Worm (Caenorhabditis elegans): ENCODE measurements around the gene Y9C9A.5.

Gene Y9C9A.5

DNA sequence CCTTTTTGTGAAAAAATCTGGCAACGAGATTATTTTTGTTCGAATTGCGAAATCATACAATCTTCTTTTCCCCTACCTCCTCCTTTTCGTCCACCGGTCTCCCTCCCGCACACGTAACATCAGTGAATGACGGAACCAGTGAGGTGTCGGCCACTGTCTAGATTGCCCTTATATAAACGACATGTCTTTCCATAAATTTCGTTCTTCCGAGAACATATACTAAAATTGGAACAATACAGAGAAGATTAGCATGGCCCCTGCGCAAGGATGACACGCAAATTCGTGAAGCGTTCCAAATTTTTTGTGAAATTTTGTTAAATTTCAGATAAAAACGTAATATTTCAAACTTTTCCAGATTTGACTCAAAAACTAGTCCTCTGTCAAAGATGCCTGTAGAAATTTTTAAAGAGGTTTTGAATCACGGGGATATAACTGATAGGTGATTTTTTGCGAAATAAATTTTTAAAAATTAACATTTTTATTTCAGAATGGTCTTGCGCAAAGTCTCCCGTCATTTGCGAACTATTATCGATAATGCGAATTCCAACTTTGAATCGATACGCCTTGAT is 10.9 kb upstream of the Y9C9A.5 start (continued):
- no peak; the same call in 1 of the 2 replicates for TF ChIP-seq tra-1 (GFP tag; IDR thresholded peaks at IDR 0.05)
- TF ChIP-seq madf-5 (GFP tag; IDR thresholded peaks at IDR 0.05) = peak; percentile 37 to 50; a peak in 1 of 4 replicates
- TF ChIP-seq ces-1 (GFP tag; optimal IDR thresholded peaks at IDR 0.05) = no peak
- TF ChIP-seq mdt-29 (GFP tag; IDR thresholded peaks at IDR 0.05) = peak; percentile 77
- TF ChIP-seq daf-12 (tag; optimal IDR thresholded peaks at IDR 0.05) = no peak
- peak; percentile 25 for TF ChIP-seq hlh-30 (tag; optimal IDR thresholded peaks at IDR 0.05; ENCODE audit: insufficient read depth)
- TF ChIP-seq lin-29 (GFP tag; IDR thresholded peaks at IDR 0.05) = no peak
- TF ChIP-seq daf-19 (GFP tag; conservative IDR thresholded peaks at IDR 0.05) = 0 out of 2 replicates have a peak, but pooled peaks have one; percentile 29
- TF ChIP-seq nhr-237 (tag; optimal IDR thresholded peaks at IDR 0.05) = no peak
- no peak for TF ChIP-seq nhr-76 (tag; optimal IDR thresholded peaks at IDR 0.05)

DNA sequence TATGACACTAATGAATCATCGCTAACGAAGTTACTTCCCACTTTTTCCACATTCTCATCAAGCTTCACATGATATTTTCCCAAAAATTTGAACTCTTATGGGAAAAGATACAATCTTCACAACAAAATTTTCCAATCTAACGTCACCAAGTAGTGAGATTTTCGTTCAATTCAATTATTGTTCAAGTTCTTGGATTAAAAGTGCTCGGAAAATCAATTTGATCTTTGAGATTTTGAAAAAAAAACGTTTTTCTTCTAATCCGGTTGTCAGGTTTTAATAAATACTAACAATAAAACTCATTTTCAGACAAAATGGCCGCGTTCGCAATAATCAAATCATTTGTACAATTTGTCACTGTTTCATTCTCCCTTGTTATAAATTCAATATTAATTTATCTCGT is 7.7 kb upstream of the Y9C9A.5 start, which contains the start of gene str-153:
TSS of gene str-153 (plus strand) at position 301 of the 400 bp plus-strand sequence.
- TF ChIP-seq nhr-42 (GFP tag; IDR thresholded peaks at IDR 0.05) = no peak
- no peak for TF ChIP-seq ces-1 (GFP tag; optimal IDR thresholded peaks at IDR 0.05)
- peak in 1 of 2 experiments; percentile 4 for TF ChIP-seq unc-62 (GFP tag; optimal IDR thresholded peaks at IDR 0.05 in 1 of 2)
- no peak for TF ChIP-seq unc-62 (tag; optimal IDR thresholded peaks at IDR 0.05)
- TF ChIP-seq ZK546.5 (tag; optimal IDR thresholded peaks at IDR 0.05) = no peak
- TF ChIP-seq nhr-11 (tag; optimal IDR thresholded peaks at IDR 0.05) = no peak
- no peak for TF ChIP-seq snpc-1.2 (GFP tag; IDR thresholded peaks at IDR 0.05)
- TF ChIP-seq lin-39 (tag; optimal IDR thresholded peaks at IDR 0.05) = no peak
- TF ChIP-seq zip-2 (tag; optimal IDR thresholded peaks at IDR 0.05) = no peak
- no peak for TF ChIP-seq zip-11 (GFP tag; IDR thresholded peaks at IDR 0.05)

DNA sequence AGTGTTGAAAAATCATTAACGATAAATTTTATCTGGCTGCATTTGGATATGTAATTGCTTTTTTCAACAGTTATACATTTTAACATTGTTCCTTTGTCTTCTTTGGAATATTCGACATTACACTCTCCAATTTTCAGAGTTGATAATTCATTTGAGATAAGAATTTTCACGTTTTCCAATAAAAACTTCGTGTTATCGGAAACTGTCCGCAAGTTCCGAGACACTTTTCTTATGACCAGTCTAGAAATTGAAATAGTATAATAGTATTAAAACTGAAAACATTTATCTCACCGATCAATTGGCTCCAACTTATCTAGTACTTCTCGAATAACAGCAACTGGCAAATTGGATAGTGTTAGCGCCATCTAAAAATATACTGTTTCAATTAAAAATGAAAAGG is 4.1 kb upstream of the Y9C9A.5 start, which contains the start of gene fbxa-86:
TSS of gene fbxa-86 (minus strand) at position 367 of the 400 bp plus-strand sequence.
- TF ChIP-seq pqm-1 (tag; optimal IDR thresholded peaks at IDR 0.05) (peak; percentile 9), unc-62 (GFP tag; optimal IDR thresholded peaks at IDR 0.05 in 1 of 2) (peak in 1 of 2 experiments; percentile 7), unc-62 (tag; optimal IDR thresholded peaks at IDR 0.05) (no peak), snpc-4 (tag; optimal IDR thresholded peaks at IDR 0.05) (no peak), lin-1 (GFP tag; IDR thresholded peaks at IDR 0.05) (no peak)

DNA sequence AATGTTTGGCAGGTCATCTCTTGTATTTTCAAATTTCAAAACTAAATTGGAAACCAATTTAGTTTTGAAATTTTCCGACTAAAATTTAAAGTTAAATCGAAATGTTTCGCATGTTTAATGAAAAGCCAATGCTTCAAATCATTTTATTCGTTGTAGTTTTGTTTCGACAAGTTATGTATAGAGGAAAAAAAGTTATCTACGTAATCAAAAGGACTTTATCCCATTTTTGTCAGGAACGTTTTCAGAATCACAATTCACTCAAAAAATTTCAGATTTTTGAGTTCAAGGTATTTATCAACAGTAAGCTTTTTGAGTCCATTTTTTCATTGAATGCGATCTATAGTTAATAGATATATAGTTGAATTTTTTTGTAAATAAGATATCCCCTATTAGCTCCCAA is 3.1 kb upstream of the Y9C9A.5 start, which contains the start of gene str-168:
TSS of gene str-168 (plus strand) at position 301 of the 400 bp plus-strand sequence.
- no peak for TF ChIP-seq snpc-1.2 (GFP tag; IDR thresholded peaks at IDR 0.05)
- no peak for TF ChIP-seq lir-3 (tag; optimal IDR thresholded peaks at IDR 0.05)
- TF ChIP-seq duxl-1 (tag; optimal IDR thresholded peaks at IDR 0.05; ENCODE audit: poor library complexity) = no peak
- no peak for TF ChIP-seq zfp-2 (tag; optimal IDR thresholded peaks at IDR 0.05)

DNA sequence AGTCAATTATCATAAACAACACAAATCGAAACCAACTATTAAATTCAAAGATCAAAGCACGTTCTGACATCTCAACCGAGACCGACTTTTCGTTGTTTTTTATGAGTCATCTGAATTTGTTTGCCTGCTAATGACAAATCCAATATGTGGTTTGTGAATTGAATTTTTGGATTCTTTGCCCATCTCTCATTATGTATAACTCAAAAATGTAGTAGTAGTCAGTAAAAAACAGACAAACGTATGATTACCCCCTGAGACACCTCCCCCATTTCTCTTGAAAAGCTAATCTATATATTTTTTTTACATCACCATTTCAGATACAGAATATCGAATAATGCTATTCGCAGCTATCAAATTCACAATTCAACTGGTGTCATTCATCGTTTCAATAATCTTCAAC is 4.0 kb downstream of the Y9C9A.5 start, which contains the start of gene str-169:
TSS of gene str-169 (plus strand) at position 301 of the 400 bp plus-strand sequence.
- TF ChIP-seq F44E2.7 (GFP tag; IDR thresholded peaks at IDR 0.05) = no peak
- TF ChIP-seq unc-62 (GFP tag; optimal IDR thresholded peaks at IDR 0.05 in 1 of 2) = no peak
- TF ChIP-seq unc-62 (tag; optimal IDR thresholded peaks at IDR 0.05) = no peak
- TF ChIP-seq ces-1 (GFP tag; optimal IDR thresholded peaks at IDR 0.05) = no peak
- no peak for TF ChIP-seq hlh-11 (tag; optimal IDR thresholded peaks at IDR 0.05)
- TF ChIP-seq egl-27 (tag; optimal IDR thresholded peaks at IDR 0.05) = no peak
- no peak for TF ChIP-seq rbr-2 (tag; optimal IDR thresholded peaks at IDR 0.05)
- TF ChIP-seq lin-29 (GFP tag; IDR thresholded peaks at IDR 0.05) = no peak
- TF ChIP-seq unc-39 (tag; optimal IDR thresholded peaks at IDR 0.05) = no peak
- no peak for TF ChIP-seq ztf-7 (tag; optimal IDR thresholded peaks at IDR 0.05)
- no peak for TF ChIP-seq daf-16 (GFP tag; optimal IDR thresholded peaks at IDR 0.05)
- TF ChIP-seq daf-16 (tag; optimal IDR thresholded peaks at IDR 0.05) = no peak
- TF ChIP-seq madf-5 (GFP tag; IDR thresholded peaks at IDR 0.05) = no peak
- TF ChIP-seq tag-97 (GFP tag; IDR thresholded peaks at IDR 0.05) = no peak
- no peak for TF ChIP-seq madf-9 (GFP tag; conservative IDR thresholded peaks at IDR 0.05)
